Fruit fly (Drosophila melanogaster): ENCODE measurements around the gene CG8925.
A peak's percentile ranks its signal among the peaks of the same experiment; 100 is the strongest.

Gene CG8925

DNA sequence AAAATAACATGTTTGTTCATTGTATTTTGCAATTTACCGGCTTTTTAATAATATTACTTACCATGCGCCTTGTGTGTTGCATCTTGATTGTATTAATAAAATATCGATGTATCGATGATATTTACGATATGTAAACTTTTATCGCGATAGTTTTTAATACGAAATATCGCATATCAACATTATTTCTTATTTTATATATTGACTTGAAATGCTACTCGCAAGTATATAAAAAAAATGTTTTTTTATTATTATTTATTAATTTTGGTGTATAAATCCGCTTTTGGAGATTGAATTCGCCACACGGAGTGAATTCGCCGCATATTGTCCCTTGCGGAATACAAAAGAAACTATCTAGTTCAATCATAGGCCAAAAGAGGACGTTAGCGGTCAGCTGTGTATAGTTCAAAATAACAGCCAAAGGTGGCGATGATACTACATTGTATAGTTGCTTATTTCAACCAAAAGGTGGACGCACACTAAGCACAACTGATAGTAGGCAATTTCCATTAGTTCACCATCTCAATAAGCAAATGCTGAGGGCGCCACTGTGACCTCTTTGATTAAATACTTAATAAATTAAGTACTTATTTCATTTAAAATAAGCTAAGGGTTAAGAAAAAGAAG is 33.5 kb downstream of the CG8925 start, which contains the start of gene mtSSB (continued):
- TF ChIP-seq CG6792 (GFP tag; optimal IDR thresholded peaks at IDR 0.05) (peak; percentile 71), pdm3 (GFP tag; optimal IDR thresholded peaks at IDR 0.05) (peak; percentile 83), acj6 (GFP tag; optimal IDR thresholded peaks at IDR 0.05) (peak; percentile 76), salr (GFP tag; optimal IDR thresholded peaks at IDR 0.05) (peak in 1 of 2 experiments; percentile 55), Blimp-1 (GFP tag; optimal IDR thresholded peaks at IDR 0.05) (peak; percentile 24), topi (GFP tag; optimal IDR thresholded peaks at IDR 0.05) (peak; percentile 69), Ets21C (GFP tag; optimal IDR thresholded peaks at IDR 0.05) (peak; percentile 54), CG8632 (GFP tag; optimal IDR thresholded peaks at IDR 0.05) (no peak), CG1621 (tag; optimal IDR thresholded peaks at IDR 0.05) (peak; percentile 52), CG4318 (GFP tag; optimal IDR thresholded peaks at IDR 0.05) (no peak), CG6854 (GFP tag; optimal IDR thresholded peaks at IDR 0.05) (no peak), net (GFP tag; optimal IDR thresholded peaks at IDR 0.05) (peak; percentile 53), Eip75B (GFP tag; optimal IDR thresholded peaks at IDR 0.05) (peak; percentile 73), CG3919 (GFP tag; optimal IDR thresholded peaks at IDR 0.05) (peak; percentile 73), Hr4 (GFP tag; optimal IDR thresholded peaks at IDR 0.05) (peak; percentile 64), CG32006 (GFP tag; optimal IDR thresholded peaks at IDR 0.05) (peak; percentile 30), CG7368 (GFP tag; optimal IDR thresholded peaks at IDR 0.05) (peak; percentile 71), CG10669 (GFP tag; optimal IDR thresholded peaks at IDR 0.05) (peak; percentile 29), fd85E (GFP tag; optimal IDR thresholded peaks at IDR 0.05) (no peak), spab (GFP tag; optimal IDR thresholded peaks at IDR 0.05) (no peak)

DNA sequence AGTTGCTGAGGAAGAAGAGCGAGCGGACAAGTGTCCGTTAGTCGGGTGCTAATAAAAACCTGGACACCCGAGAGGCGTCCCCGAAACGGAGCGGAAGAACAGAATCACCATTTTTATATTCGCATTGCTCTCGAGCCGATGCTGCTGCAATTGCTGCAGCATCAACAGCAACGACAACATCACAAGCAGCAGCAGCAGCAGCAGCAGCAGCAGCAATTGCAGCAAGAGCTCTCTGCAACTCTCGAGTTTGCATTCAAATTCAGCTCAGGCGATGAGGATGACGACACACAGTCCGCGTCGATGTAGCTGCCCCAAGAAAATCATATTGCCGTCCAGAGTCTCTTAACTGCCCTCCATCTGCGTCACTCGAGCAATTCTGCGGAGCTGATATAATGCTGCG is 34.4 kb downstream of the CG8925 start:
- TF ChIP-seq Ets21C (GFP tag; optimal IDR thresholded peaks at IDR 0.05) (no peak), topi (GFP tag; optimal IDR thresholded peaks at IDR 0.05) (no peak), OdsH (GFP tag; optimal IDR thresholded peaks at IDR 0.05) (no peak), CG7368 (GFP tag; optimal IDR thresholded peaks at IDR 0.05) (no peak), salr (GFP tag; optimal IDR thresholded peaks at IDR 0.05) (no peak), fd59A (GFP tag; optimal IDR thresholded peaks at IDR 0.05) (no peak), spab (GFP tag; optimal IDR thresholded peaks at IDR 0.05) (peak; percentile 38), CG8119 (GFP tag; IDR thresholded peaks at IDR 0.05) (peak; percentile 22; the same call in 1 of the 3 replicates), pdm3 (GFP tag; optimal IDR thresholded peaks at IDR 0.05) (no peak), CG15336 (GFP tag; IDR thresholded peaks at IDR 0.05) (peak; percentile 53), Hr38 (GFP tag; optimal IDR thresholded peaks at IDR 0.05) (no peak), dac (GFP tag; optimal IDR thresholded peaks at IDR 0.05) (no peak), Ets96B (tag; optimal IDR thresholded peaks at IDR 0.05) (no peak), CG6163 (GFP tag; IDR thresholded peaks at IDR 0.05) (0 out of 3 replicates have a peak, but pooled peaks have one; percentile 50), eg (GFP tag; IDR thresholded peaks at IDR 0.05) (peak; percentile 63; the same call in 2 of the 3 replicates), CG6808 (GFP tag; optimal IDR thresholded peaks at IDR 0.05) (peak; percentile 22), cyc (GFP tag; optimal IDR thresholded peaks at IDR 0.05) (no peak), Eip78C (GFP tag) (peak; percentile 57), CG6276 (GFP tag; optimal IDR thresholded peaks at IDR 0.05) (peak; percentile 42), CG11294 (GFP tag; IDR thresholded peaks at IDR 0.05) (no peak), ss (GFP tag; optimal IDR thresholded peaks at IDR 0.05) (peak; percentile 43 to 51), Eip93F (GFP tag; optimal IDR thresholded peaks at IDR 0.05) (no peak), CG1621 (tag; optimal IDR thresholded peaks at IDR 0.05) (peak; percentile 45), Hr4 (GFP tag; optimal IDR thresholded peaks at IDR 0.05) (no peak), CG6854 (GFP tag; optimal IDR thresholded peaks at IDR 0.05) (peak; percentile 92), vri (GFP tag; optimal IDR thresholded peaks at IDR 0.05) (no peak), acj6 (GFP tag; optimal IDR thresholded peaks at IDR 0.05) (no peak), CG6792 (GFP tag; optimal IDR thresholded peaks at IDR 0.05) (no peak), CG34406 (GFP tag; optimal IDR thresholded peaks at IDR 0.05) (no peak), CG10669 (GFP tag; optimal IDR thresholded peaks at IDR 0.05) (no peak), CG9139 (GFP tag; optimal IDR thresholded peaks at IDR 0.05) (peak; percentile 61), CG16779 (tag; optimal IDR thresholded peaks at IDR 0.05) (no peak), Lpt (GFP tag; optimal IDR thresholded peaks at IDR 0.05) (no peak), CG3919 (GFP tag; optimal IDR thresholded peaks at IDR 0.05) (peak; percentile 87)
